Worm (Caenorhabditis elegans): Measurements from ENCODE around the gene Y73C8B.5.

- no peak for TF ChIP-seq dao-5 (tag; optimal IDR thresholded peaks at IDR 0.05)
- TF ChIP-seq him-1 (tag; optimal IDR thresholded peaks at IDR 0.05), result no peak
- TF ChIP-seq W03F9.2 (tag; optimal IDR thresholded peaks at IDR 0.05), result no peak
Measured at ce11 chrV:3185855-3186254, 11.2 kb upstream of the Y73C8B.5 start.
